Worm (Caenorhabditis elegans) whole organism, L4 larva: ENCODE results near the gene F22B7.3.

Source experiments
- F10B5.3 ChIP-seq: sonication (generic microtip); optimal IDR thresholded peaks from 2 replicates; lab custom pipeline; 2016; ENCODE audit warnings: mild to moderate bottlenecking, missing genetic modification characterization, missing compliant biosample characterization
- F26F4.8 ChIP-seq: fragments of 200-800 bp; sonication (Bioruptor generic); conservative IDR thresholded peaks from 2 replicates; pipeline ENCODE4 v1.3.6; 2022; ENCODE audit warnings: missing genetic modification characterization, missing compliant biosample characterization
- F44E2.7 ChIP-seq: fragments of 200-800 bp; sonication (Bioruptor generic); IDR thresholded peaks from 2 replicates; pipeline ENCODE4 v2.1.2; 2022; ENCODE audit warnings: missing genetic modification characterization, missing compliant biosample characterization
- F49E8.2 ChIP-seq: sonication (generic microtip); optimal IDR thresholded peaks from 2 replicates; lab custom pipeline; 2016; ENCODE audit warnings: missing compliant biosample characterization, mild to moderate bottlenecking, missing genetic modification characterization, borderline replicate concordance
- R02D3.7 ChIP-seq: fragments of 150-350 bp; sonication (generic microtip); optimal IDR thresholded peaks from 3 replicates; lab custom pipeline; 2014; ENCODE audit warnings: missing biosample characterization, missing genetic modification characterization
- Y75B8A.6 ChIP-seq: fragments of 200-800 bp; sonication (Bioruptor generic); IDR thresholded peaks from 2 replicates; pipeline ENCODE4 v1.3.6; 2022; ENCODE audit warnings: missing genetic modification reagents, missing genetic modification characterization, missing compliant biosample characterization
- ZK337.2 ChIP-seq: fragments of 200-800 bp; sonication (Bioruptor generic); IDR thresholded peaks from 2 replicates; pipeline ENCODE4 v1.3.6; 2022; ENCODE audit warnings: missing genetic modification reagents, missing genetic modification characterization, missing compliant biosample characterization
- aly-2 ChIP-seq: sonication (generic microtip); optimal IDR thresholded peaks from 2 replicates; lab custom pipeline; 2018; ENCODE audit warnings: missing biosample characterization, missing genetic modification characterization
- ceh-20 ChIP-seq: fragments of 200-800 bp; sonication (Bioruptor generic); IDR thresholded peaks from 2 replicates; pipeline ENCODE4 v1.3.6; 2022; ENCODE audit warnings: missing genetic modification reagents, missing genetic modification characterization, missing compliant biosample characterization
- ceh-28 ChIP-seq: fragments of 150-350 bp; optimal IDR thresholded peaks from 2 replicates; lab custom pipeline; 2014; ENCODE audit warnings: missing biosample characterization, missing genetic modification reagents, missing genetic modification characterization
- ceh-32 ChIP-seq: sonication (generic microtip); optimal IDR thresholded peaks from 2 replicates; lab custom pipeline; 2016; ENCODE audit warnings: mild to moderate bottlenecking, missing genetic modification characterization, missing compliant biosample characterization; ENCODE audit not compliant: poor library complexity
- ceh-82 ChIP-seq: sonication (generic microtip); optimal IDR thresholded peaks from 2 replicates; lab custom pipeline; 2017; ENCODE audit warnings: missing biosample characterization, missing genetic modification characterization
- ces-1 ChIP-seq: fragments of 150-350 bp; sonication (generic microtip); optimal IDR thresholded peaks from 4 replicates; lab custom pipeline; 2014; ENCODE audit warnings: missing biosample characterization, missing genetic modification reagents, missing genetic modification characterization
- cey-2 ChIP-seq: sonication (generic microtip); optimal IDR thresholded peaks from 3 replicates; lab custom pipeline; 2017; ENCODE audit warnings: missing genetic modification characterization, mild to moderate bottlenecking, missing compliant biosample characterization, antibody characterized with exemption, borderline replicate concordance; ENCODE audit not compliant: insufficient read depth
- daf-12 ChIP-seq: fragments of 150-350 bp; optimal IDR thresholded peaks from 2 replicates; lab custom pipeline; 2014; ENCODE audit warnings: missing biosample characterization, missing genetic modification reagents, missing genetic modification characterization
- dmd-8 ChIP-seq: fragments of 200-800 bp; sonication (Bioruptor generic); IDR thresholded peaks from 2 replicates; pipeline ENCODE4 v1.3.6; 2022; ENCODE audit warnings: missing genetic modification characterization, missing compliant biosample characterization
- dmd-9 ChIP-seq: fragments of 200-800 bp; sonication (Bioruptor generic); IDR thresholded peaks from 2 replicates; pipeline ENCODE4 v1.3.6; 2022; ENCODE audit warnings: missing genetic modification reagents, missing genetic modification characterization, missing compliant biosample characterization
- dpl-1 ChIP-seq: fragments of 150-350 bp; optimal IDR thresholded peaks from 2 replicates; lab custom pipeline; 2014; ENCODE audit warnings: missing biosample characterization, missing genetic modification reagents, missing genetic modification characterization
- egl-27 ChIP-seq: sonication (generic microtip); optimal IDR thresholded peaks from 3 replicates; lab custom pipeline; 2017; ENCODE audit warnings: missing biosample characterization, missing genetic modification reagents, missing genetic modification characterization
- egl-43 ChIP-seq: fragments of 200-800 bp; sonication (Bioruptor generic); IDR thresholded peaks from 2 replicates; pipeline ENCODE4 v1.3.6; 2022; ENCODE audit warnings: missing genetic modification reagents, missing genetic modification characterization, missing compliant biosample characterization
- hif-1 ChIP-seq, 2 experiments: sonication (generic microtip); optimal IDR thresholded peaks; 2 replicates each; lab custom pipeline; 2016 to 2017; ENCODE audit warnings: missing compliant biosample characterization in 2 of 2, missing genetic modification characterization in 2 of 2, missing genetic modification reagents in 2 of 2, missing genotype in 2 of 2, mild to moderate bottlenecking in 1 of 2
- lin-13 ChIP-seq: fragments of 150-350 bp; optimal IDR thresholded peaks from 2 replicates; lab custom pipeline; 2014; ENCODE audit warnings: missing biosample characterization, missing genetic modification reagents, missing genetic modification characterization
- lin-15B ChIP-seq: fragments of 150-350 bp; sonication (generic microtip); optimal IDR thresholded peaks from 3 replicates; lab custom pipeline; 2014; ENCODE audit warnings: missing biosample characterization, missing genetic modification characterization
- lin-29 ChIP-seq: fragments of 200-800 bp; sonication (Bioruptor generic); IDR thresholded peaks from 2 replicates; pipeline ENCODE4 v1.3.6; 2022; ENCODE audit warnings: missing genetic modification reagents, missing genetic modification characterization, missing compliant biosample characterization
- lin-39 ChIP-seq: fragments of 150-350 bp; optimal IDR thresholded peaks from 2 replicates; lab custom pipeline; 2014; ENCODE audit warnings: missing biosample characterization, missing genetic modification reagents, missing genetic modification characterization
- lir-3 ChIP-seq: sonication (generic microtip); optimal IDR thresholded peaks from 2 replicates; lab custom pipeline; 2016; ENCODE audit warnings: mild to moderate bottlenecking, missing genetic modification characterization, missing compliant biosample characterization
- lsy-2 ChIP-seq, 2 experiments: fragments of 150-350 bp in 1 of 2; sonication (generic microtip) in 1 of 2; optimal IDR thresholded peaks; 2 replicates each; lab custom pipeline; 2014 to 2017; ENCODE audit warnings: missing biosample characterization in 2 of 2, missing genetic modification characterization in 2 of 2
- madf-5 ChIP-seq, 2 experiments: fragments of 200-800 bp; sonication (Bioruptor generic); IDR thresholded peaks; 2 replicates each; pipeline ENCODE4 v1.3.6; 2022; ENCODE audit warnings: missing compliant biosample characterization in 2 of 2, missing genetic modification characterization in 2 of 2
- mdt-29 ChIP-seq: fragments of 200-800 bp; sonication (Bioruptor generic); IDR thresholded peaks from 2 replicates; pipeline ENCODE4 v1.3.6; 2022; ENCODE audit warnings: missing genetic modification reagents, missing genetic modification characterization, missing compliant biosample characterization
- mep-1 ChIP-seq: fragments of 150-350 bp; sonication (generic microtip); optimal IDR thresholded peaks from 3 replicates; lab custom pipeline; 2014; ENCODE audit warnings: missing biosample characterization, missing genetic modification characterization
- mxl-2 ChIP-seq: fragments of 200-800 bp; sonication (Bioruptor generic); conservative IDR thresholded peaks from 2 replicates; pipeline ENCODE4 v1.3.6; 2022; ENCODE audit warnings: missing genetic modification reagents, missing genetic modification characterization, missing compliant biosample characterization
- mxl-3 ChIP-seq: fragments of 200-800 bp; sonication (Bioruptor generic); optimal IDR thresholded peaks from 2 replicates; lab custom pipeline; 2018; ENCODE audit warnings: mild to moderate bottlenecking, missing genetic modification characterization, missing compliant biosample characterization
- nhr-102 ChIP-seq: sonication (generic microtip); optimal IDR thresholded peaks from 2 replicates; lab custom pipeline; 2016; ENCODE audit warnings: mild to moderate bottlenecking, missing genetic modification characterization, moderate library complexity, missing compliant biosample characterization
- nhr-11 ChIP-seq: fragments of 150-350 bp; optimal IDR thresholded peaks from 2 replicates; lab custom pipeline; 2014; ENCODE audit warnings: missing biosample characterization, missing genetic modification characterization
- nhr-237 ChIP-seq: sonication (generic microtip); optimal IDR thresholded peaks from 2 replicates; lab custom pipeline; 2017; ENCODE audit warnings: missing biosample characterization, missing genetic modification characterization
- nhr-48 ChIP-seq: sonication (generic microtip); optimal IDR thresholded peaks from 2 replicates; lab custom pipeline; 2016; ENCODE audit warnings: mild to moderate bottlenecking, missing genetic modification characterization, missing compliant biosample characterization
- nhr-6 ChIP-seq: fragments of 150-350 bp; optimal IDR thresholded peaks from 2 replicates; lab custom pipeline; 2014; ENCODE audit warnings: missing biosample characterization, missing genetic modification characterization
- php-3 ChIP-seq: fragments of 200-800 bp; sonication (Bioruptor generic); IDR thresholded peaks from 2 replicates; pipeline ENCODE4 v1.3.6; 2022; ENCODE audit warnings: missing genetic modification reagents, missing genetic modification characterization, missing compliant biosample characterization
- rbr-2 ChIP-seq: sonication (generic microtip); optimal IDR thresholded peaks from 2 replicates; lab custom pipeline; 2016; ENCODE audit warnings: missing genotype, missing genetic modification characterization, missing compliant biosample characterization
- saeg-2 ChIP-seq: fragments of 200-800 bp; sonication (Bioruptor generic); IDR thresholded peaks from 2 replicates; pipeline ENCODE4 v1.3.6; 2022; ENCODE audit warnings: missing genetic modification reagents, missing genetic modification characterization, missing compliant biosample characterization
- skn-1 ChIP-seq: fragments of 150-350 bp; optimal IDR thresholded peaks from 2 replicates; lab custom pipeline; 2014; ENCODE audit warnings: missing biosample characterization, missing genetic modification characterization
- spr-1 ChIP-seq: sonication (generic microtip); optimal IDR thresholded peaks from 2 replicates; lab custom pipeline; 2016; ENCODE audit warnings: mild to moderate bottlenecking, missing genetic modification characterization, missing compliant biosample characterization
- spr-3 ChIP-seq: fragments of 200-800 bp; sonication (Bioruptor generic); optimal IDR thresholded peaks from 2 replicates; lab custom pipeline; 2018; ENCODE audit warnings: mild to moderate bottlenecking, missing genetic modification characterization, missing compliant biosample characterization
- tag-97 ChIP-seq: fragments of 200-800 bp; sonication (Bioruptor generic); IDR thresholded peaks from 2 replicates; pipeline ENCODE4 v1.3.6; 2022; ENCODE audit warnings: missing genetic modification characterization, missing compliant biosample characterization
- tra-1 ChIP-seq: fragments of 200-800 bp; sonication (Bioruptor generic); IDR thresholded peaks from 2 replicates; pipeline ENCODE4 v1.3.6; 2022; ENCODE audit warnings: missing genetic modification reagents, missing genetic modification characterization, missing compliant biosample characterization
- unc-62 ChIP-seq, 3 experiments: fragments of 150-350 bp in 1 of 3; sonication (generic microtip); optimal IDR thresholded peaks in 2 of 3; peaks in 1 of 3; 1 replicate in 1 of 3; 2 replicates in 2 of 3; lab custom pipeline; 2014 to 2017; ENCODE audit warnings: missing biosample characterization in 3 of 3, missing genetic modification characterization in 3 of 3, missing genetic modification reagents in 3 of 3, missing genotype in 1 of 3
- vab-7 ChIP-seq: fragments of 200-800 bp; sonication (Bioruptor generic); IDR thresholded peaks from 2 replicates; pipeline ENCODE4 v1.3.6; 2022; ENCODE audit warnings: missing genetic modification reagents, missing genetic modification characterization, missing compliant biosample characterization
- zag-1 ChIP-seq: fragments of 150-350 bp; optimal IDR thresholded peaks from 2 replicates; lab custom pipeline; 2014; ENCODE audit warnings: missing biosample characterization, missing genetic modification characterization
- zfp-2 ChIP-seq: sonication (generic microtip); optimal IDR thresholded peaks from 2 replicates; lab custom pipeline; 2016; ENCODE audit warnings: mild to moderate bottlenecking, missing genetic modification characterization, missing compliant biosample characterization
- zip-11 ChIP-seq: fragments of 200-800 bp; sonication (Bioruptor generic); IDR thresholded peaks from 2 replicates; pipeline ENCODE4 v1.3.6; 2022; ENCODE audit warnings: missing genetic modification characterization, missing compliant biosample characterization
- zip-2 ChIP-seq: fragments of 150-350 bp; optimal IDR thresholded peaks from 2 replicates; lab custom pipeline; 2014; ENCODE audit warnings: missing biosample characterization, missing genetic modification characterization
- ztf-11 ChIP-seq: fragments of 150-350 bp; optimal IDR thresholded peaks from 2 replicates; lab custom pipeline; 2014; ENCODE audit warnings: missing biosample characterization, missing genetic modification characterization

F22B7.3 gene

DNA sequence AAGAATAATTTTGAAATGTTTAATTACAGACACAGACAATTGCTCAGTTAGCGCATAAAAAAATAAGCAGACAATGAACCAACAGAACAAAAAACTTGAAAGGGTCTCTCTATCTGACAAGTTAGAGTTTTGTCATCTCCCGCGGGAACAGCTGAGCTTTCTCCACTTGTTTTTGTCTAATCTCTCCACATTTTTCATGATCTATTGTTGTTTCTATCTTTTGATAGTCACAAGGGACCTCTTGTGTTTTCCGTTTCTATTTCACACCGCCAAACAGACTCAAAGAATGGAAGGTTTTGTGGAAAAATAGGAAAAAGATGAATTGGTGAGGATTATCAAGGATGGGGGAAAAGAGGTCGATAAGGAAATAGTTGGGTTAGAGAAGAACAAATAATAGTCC, 11.9 kb upstream of the F22B7.3 start:
- TF ChIP-seq php-3 (no peak), skn-1 (tag; lab: Kevin White, UChicago) (no peak), aly-2 (tag; lab: Kevin White, UChicago) (no peak), dmd-9 (GFP tag; lab: Robert Waterston, UW) (no peak), dmd-8 (no peak), egl-27 (tag; lab: Kevin White, UChicago) (no peak), madf-5 (GFP tag; IDR thresholded peaks at IDR 0.05; lab: Robert Waterston, UW) (no peak), F44E2.7 (GFP tag; lab: Robert Waterston, UW) (no peak), nhr-237 (tag; lab: Kevin White, UChicago) (no peak), F10B5.3 (tag; lab: Kevin White, UChicago) (no peak), nhr-48 (tag; lab: Kevin White, UChicago) (no peak), hif-1 (tag; optimal IDR thresholded peaks at IDR 0.05; lab: Kevin White, UChicago) (no peak), nhr-11 (tag; lab: Kevin White, UChicago) (no peak), nhr-6 (tag; lab: Kevin White, UChicago) (no peak), zfp-2 (tag; lab: Kevin White, UChicago) (no peak), lir-3 (tag; lab: Kevin White, UChicago) (no peak), ceh-28 (tag; lab: Kevin White, UChicago) (no peak), zip-11 (GFP tag; lab: Robert Waterston, UW) (no peak), cey-2 (tag; lab: Kevin White, UChicago) (no peak), lsy-2 (tag; optimal IDR thresholded peaks at IDR 0.05; lab: Kevin White, UChicago) (peak in 1 of 2 experiments; percentile 44), lin-15B (tag; lab: Kevin White, UChicago) (no peak), tag-97 (GFP tag; lab: Robert Waterston, UW) (no peak), mep-1 (tag; lab: Kevin White, UChicago) (peak; percentile 27), unc-62 (GFP tag; optimal IDR thresholded peaks at IDR 0.05 in 1 of 2; lab: Kevin White, UChicago) (peak in 1 of 2 experiments; percentile 94), unc-62 (tag; optimal IDR thresholded peaks at IDR 0.05; lab: Kevin White, UChicago) (no peak), ceh-20 (0 out of 2 replicates have a peak, but pooled peaks have one; percentile 36), vab-7 (GFP tag; lab: Robert Waterston, UW) (no peak), mdt-29 (GFP tag; lab: Robert Waterston, UW) (no peak), ztf-11 (no peak), mxl-2 (GFP tag; lab: Robert Waterston, UW) (no peak), daf-12 (tag; lab: Kevin White, UChicago) (no peak), nhr-102 (no peak), dpl-1 (no peak), lin-39 (tag; lab: Kevin White, UChicago) (peak; percentile 11), egl-43 (GFP tag; lab: Robert Waterston, UW) (no peak), tra-1 (GFP tag; lab: Robert Waterston, UW) (no peak), ceh-32 (tag; lab: Kevin White, UChicago) (no peak), F26F4.8 (no peak), spr-3 (no peak), Y75B8A.6 (GFP tag; lab: Robert Waterston, UW) (no peak), R02D3.7 (no peak), ceh-82 (tag; lab: Kevin White, UChicago) (no peak), spr-1 (tag; lab: Kevin White, UChicago) (no peak), ces-1 (GFP tag; lab: Kevin White, UChicago) (no peak), F49E8.2 (no peak), lin-29 (GFP tag; lab: Robert Waterston, UW) (no peak), ZK337.2 (GFP tag; lab: Robert Waterston, UW) (no peak), saeg-2 (GFP tag; lab: Robert Waterston, UW) (no peak), lin-13 (no peak), rbr-2 (tag; lab: Kevin White, UChicago) (peak; percentile 5), zip-2 (tag; lab: Kevin White, UChicago) (no peak), mxl-3 (GFP tag; lab: Kevin White, UChicago) (no peak), zag-1 (tag; lab: Kevin White, UChicago) (no peak)
